Worm (Caenorhabditis elegans) whole organism, late embryonic: ENCODE data around the gene srh-215.

Experiments
- C08G9.2 ChIP-seq: sonication (generic microtip); optimal IDR thresholded peaks from 2 replicates; lab custom pipeline; 2016; ENCODE audit warnings: mild to moderate bottlenecking, missing genetic modification characterization, moderate library complexity, missing compliant biosample characterization
- C38D4.7 ChIP-seq: fragments of 200-800 bp; sonication (Bioruptor generic); optimal IDR thresholded peaks from 2 replicates; lab custom pipeline; 2018; ENCODE audit warnings: mild to moderate bottlenecking, missing genetic modification characterization, moderate library complexity, missing compliant biosample characterization
- K02D7.2 ChIP-seq: sonication (generic microtip); optimal IDR thresholded peaks from 2 replicates; lab custom pipeline; 2017; ENCODE audit warnings: mild to moderate bottlenecking, missing genetic modification characterization, missing compliant biosample characterization
- ama-1 ChIP-seq: fragments of 150-350 bp; optimal IDR thresholded peaks from 2 replicates; lab custom pipeline; 2014
- ceh-19 ChIP-seq: fragments of 200-800 bp; sonication (Bioruptor generic); optimal IDR thresholded peaks from 2 replicates; lab custom pipeline; 2018; ENCODE audit warnings: mild to moderate bottlenecking, missing genetic modification characterization, missing compliant biosample characterization
- ceh-2 ChIP-seq: sonication (generic microtip); optimal IDR thresholded peaks from 2 replicates; lab custom pipeline; 2016; ENCODE audit warnings: missing genotype, missing genetic modification characterization, missing compliant biosample characterization
- ceh-24 ChIP-seq: sonication (generic microtip); optimal IDR thresholded peaks from 2 replicates; lab custom pipeline; 2016; ENCODE audit warnings: mild to moderate bottlenecking, missing genetic modification characterization, missing compliant biosample characterization
- ceh-30 ChIP-seq: fragments of 150-350 bp; optimal IDR thresholded peaks from 2 replicates; lab custom pipeline; 2014; ENCODE audit warnings: missing biosample characterization, missing genetic modification characterization
- ceh-31 ChIP-seq: sonication (generic microtip); optimal IDR thresholded peaks from 2 replicates; lab custom pipeline; 2016; ENCODE audit warnings: missing genetic modification characterization, missing compliant biosample characterization
- ceh-34 ChIP-seq: sonication (generic microtip); optimal IDR thresholded peaks from 2 replicates; lab custom pipeline; 2016; ENCODE audit warnings: mild to moderate bottlenecking, missing genetic modification characterization, missing compliant biosample characterization
- ceh-48 ChIP-seq: sonication (generic microtip); optimal IDR thresholded peaks from 2 replicates; lab custom pipeline; 2016; ENCODE audit warnings: missing genetic modification characterization, inconsistent platforms, missing compliant biosample characterization
- dve-1 ChIP-seq: sonication (generic microtip); optimal IDR thresholded peaks from 2 replicates; lab custom pipeline; 2017; ENCODE audit warnings: antibody characterized with exemption, mild to moderate bottlenecking, missing genetic modification characterization, missing compliant biosample characterization
- elt-2 ChIP-seq: sonication (generic microtip); optimal IDR thresholded peaks from 2 replicates; lab custom pipeline; 2016; ENCODE audit warnings: missing genetic modification reagents, missing genetic modification characterization, missing compliant biosample characterization
- fkh-10 ChIP-seq: fragments of 150-350 bp; optimal IDR thresholded peaks from 2 replicates; lab custom pipeline; 2014; ENCODE audit warnings: missing biosample characterization, missing genetic modification reagents, missing genetic modification characterization
- hlh-15 ChIP-seq: sonication (generic microtip); optimal IDR thresholded peaks from 2 replicates; lab custom pipeline; 2016; ENCODE audit warnings: missing genetic modification characterization, missing compliant biosample characterization
- hlh-6 ChIP-seq: sonication (generic microtip); optimal IDR thresholded peaks from 2 replicates; lab custom pipeline; 2016; ENCODE audit warnings: missing genotype, missing genetic modification characterization, missing compliant biosample characterization
- mec-3 ChIP-seq: sonication (generic microtip); optimal IDR thresholded peaks from 2 replicates; lab custom pipeline; 2016; ENCODE audit warnings: borderline replicate concordance, missing genetic modification characterization, missing compliant biosample characterization
- nfya-1 ChIP-seq: sonication (generic microtip); optimal IDR thresholded peaks from 2 replicates; lab custom pipeline; 2017; ENCODE audit warnings: missing genetic modification characterization, mild to moderate bottlenecking, missing compliant biosample characterization, antibody characterized with exemption, moderate library complexity
- pha-2 ChIP-seq: sonication (generic microtip); optimal IDR thresholded peaks from 2 replicates; lab custom pipeline; 2017; ENCODE audit warnings: mild to moderate bottlenecking, missing genetic modification characterization, missing compliant biosample characterization
- pqm-1 ChIP-seq: sonication (generic microtip); optimal IDR thresholded peaks from 2 replicates; lab custom pipeline; 2016; ENCODE audit warnings: missing genetic modification characterization, missing compliant biosample characterization
- rnt-1 ChIP-seq: sonication (generic microtip); optimal IDR thresholded peaks from 2 replicates; lab custom pipeline; 2016; ENCODE audit warnings: missing genetic modification characterization, missing compliant biosample characterization
- sdc-2 ChIP-seq: sonication (generic microtip); optimal IDR thresholded peaks from 2 replicates; lab custom pipeline; 2016; ENCODE audit warnings: missing genotype, missing genetic modification characterization, missing compliant biosample characterization
- sox-4 ChIP-seq: sonication (generic microtip); optimal IDR thresholded peaks from 2 replicates; lab custom pipeline; 2017; ENCODE audit warnings: mild to moderate bottlenecking, missing genetic modification characterization, inconsistent platforms, missing compliant biosample characterization
- tbx-2 ChIP-seq: sonication (generic microtip); optimal IDR thresholded peaks from 2 replicates; lab custom pipeline; 2016; ENCODE audit warnings: missing genetic modification characterization, missing compliant biosample characterization
- tbx-7 ChIP-seq: sonication (generic microtip); optimal IDR thresholded peaks from 2 replicates; lab custom pipeline; 2016; ENCODE audit warnings: missing genotype, missing genetic modification characterization, missing compliant biosample characterization
- unc-3 ChIP-seq, 2 experiments: fragments of 200-800 bp in 1 of 2; sonication (Bioruptor generic) in 1 of 2; sonication (generic microtip) in 1 of 2; conservative IDR thresholded peaks in 1 of 2; optimal IDR thresholded peaks in 1 of 2; 2 replicates each; pipeline versions ENCODE4 v1.3.6 to Lab custom; 2016 to 2022; ENCODE audit warnings: missing compliant biosample characterization in 2 of 2, missing genetic modification characterization in 2 of 2, missing genetic modification reagents in 1 of 2
- ztf-16 ChIP-seq: sonication (generic microtip); optimal IDR thresholded peaks from 2 replicates; lab custom pipeline; 2017; ENCODE audit warnings: missing genetic modification characterization, missing compliant biosample characterization

srh-215 gene

DNA sequence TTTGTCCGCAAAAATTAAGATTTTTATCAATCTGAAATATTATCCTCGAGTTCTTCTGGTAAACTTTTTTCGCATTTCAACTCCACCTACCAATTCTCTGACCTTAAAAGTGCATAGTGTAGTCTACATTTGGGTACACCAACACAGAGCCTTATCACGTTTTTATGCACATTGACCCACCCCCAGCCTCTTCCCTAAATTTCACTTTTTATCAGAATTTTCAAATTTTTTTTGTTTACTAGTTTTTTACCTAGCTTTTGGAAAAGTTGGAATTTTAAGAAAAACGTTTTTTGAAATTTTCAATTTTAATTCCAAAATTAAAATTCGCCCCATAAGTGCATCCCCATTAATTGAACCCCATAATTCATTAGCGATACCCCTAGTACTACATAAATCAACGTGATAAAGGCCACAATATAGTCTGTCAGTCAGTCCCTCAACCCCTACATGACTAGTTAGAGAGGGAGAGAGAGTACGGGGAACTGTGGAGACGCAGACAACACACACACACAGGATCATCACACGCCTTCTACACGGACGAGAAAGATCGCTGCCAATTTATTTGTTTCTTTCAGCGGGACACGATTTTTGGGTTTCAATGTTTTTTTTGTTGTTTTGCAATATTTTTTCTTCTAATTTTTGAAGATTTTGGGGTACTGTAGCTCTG lies 17.1 kb downstream of the srh-215 start:
- TF ChIP-seq ceh-48 (tag; lab: Kevin White, UChicago) (no peak), elt-2 (tag; lab: Kevin White, UChicago) (peak; percentile 35)

DNA sequence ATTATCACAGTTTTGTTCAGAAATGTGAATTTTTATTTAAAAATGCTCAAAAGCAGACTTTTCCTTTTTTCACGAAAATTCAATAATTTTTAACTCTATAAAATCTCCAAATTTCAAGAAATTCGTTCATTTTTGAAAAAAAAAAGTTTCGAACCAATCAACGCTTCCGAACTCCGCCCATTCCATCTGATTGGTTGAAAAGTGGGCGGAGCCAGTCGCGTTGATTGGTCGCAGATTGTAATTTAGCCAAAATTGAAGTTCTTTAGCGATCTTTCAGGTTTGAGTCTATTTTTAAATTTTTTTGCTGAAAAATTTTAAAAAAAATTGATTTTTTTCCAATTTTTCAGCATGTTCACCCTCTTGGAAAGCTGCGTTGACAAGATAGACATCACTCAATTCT lies 19.4 kb downstream of the srh-215 start:
- TF ChIP-seq nfya-1 (peak; percentile 95), C08G9.2 (tag; lab: Kevin White, UChicago) (no peak)

DNA sequence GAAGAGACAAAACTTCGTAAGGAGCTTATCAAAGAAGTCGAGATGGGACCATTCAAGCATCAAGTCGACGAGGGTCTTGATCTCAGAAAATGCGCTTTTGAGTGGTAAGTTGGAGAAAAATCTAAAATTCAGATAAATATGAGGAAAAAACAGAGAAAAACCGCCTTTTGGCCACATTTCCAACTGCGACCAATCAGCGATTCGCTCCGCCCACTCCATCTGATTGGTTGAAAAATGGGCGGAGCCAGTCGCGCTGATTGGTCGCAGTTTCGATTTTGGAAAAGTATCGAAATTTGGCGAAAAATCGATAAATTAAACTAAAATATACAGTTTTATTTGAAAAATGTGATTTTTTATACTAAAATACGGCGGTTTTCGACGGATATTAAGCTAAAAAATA lies 20.0 kb downstream of the srh-215 start:
- TF ChIP-seq nfya-1: peak; percentile 83
- TF ChIP-seq ceh-34 (tag; lab: Kevin White, UChicago): no peak
- no peak for TF ChIP-seq ceh-31 (tag; lab: Kevin White, UChicago)
- no peak for TF ChIP-seq tbx-7 (tag; lab: Kevin White, UChicago)
- TF ChIP-seq, all 69 proteins: peak for 1

DNA sequence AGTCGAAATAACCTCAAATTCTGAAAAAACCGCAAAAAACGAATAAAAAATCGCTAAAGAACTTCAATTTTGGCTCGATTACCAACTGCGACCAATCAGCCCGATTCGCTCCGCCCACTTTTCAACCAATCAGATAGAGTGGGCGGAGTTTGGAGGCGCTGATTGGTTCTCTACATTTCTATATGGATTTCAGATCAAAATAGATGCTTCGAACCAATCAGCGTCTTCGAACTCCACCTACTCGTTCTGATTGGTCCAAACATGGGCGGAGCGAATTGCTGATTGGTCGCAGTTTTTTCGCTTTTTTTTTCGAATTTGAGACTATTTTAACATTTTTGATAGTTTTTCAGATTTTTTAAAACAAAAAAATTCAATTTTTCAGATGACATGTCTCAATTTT lies 23.7 kb downstream of the srh-215 start:
- no peak for TF ChIP-seq ceh-24 (tag; lab: Kevin White, UChicago)
- peak; percentile 94 for TF ChIP-seq nfya-1

DNA sequence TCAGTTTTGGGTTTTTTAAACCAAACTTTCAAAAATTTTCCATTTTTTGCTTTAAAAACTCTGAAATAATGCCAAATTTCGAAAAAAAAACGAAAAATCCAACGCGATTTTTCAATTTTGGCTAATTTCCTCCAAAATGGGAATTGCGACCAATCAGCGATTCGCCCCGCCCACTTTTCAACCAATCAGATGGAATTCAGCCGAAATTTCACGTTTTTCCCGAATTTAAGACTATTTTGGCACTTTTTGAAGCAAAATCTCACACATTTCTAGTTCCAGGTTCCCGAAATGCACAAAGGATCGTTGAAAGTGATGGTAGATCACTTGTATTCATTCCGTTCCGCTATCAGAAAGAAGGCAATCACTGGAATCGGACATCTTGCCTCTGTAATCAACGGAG lies 27.0 kb downstream of the srh-215 start:
- TF ChIP-seq ztf-16 (no peak), nfya-1 (peak; percentile 60)

DNA sequence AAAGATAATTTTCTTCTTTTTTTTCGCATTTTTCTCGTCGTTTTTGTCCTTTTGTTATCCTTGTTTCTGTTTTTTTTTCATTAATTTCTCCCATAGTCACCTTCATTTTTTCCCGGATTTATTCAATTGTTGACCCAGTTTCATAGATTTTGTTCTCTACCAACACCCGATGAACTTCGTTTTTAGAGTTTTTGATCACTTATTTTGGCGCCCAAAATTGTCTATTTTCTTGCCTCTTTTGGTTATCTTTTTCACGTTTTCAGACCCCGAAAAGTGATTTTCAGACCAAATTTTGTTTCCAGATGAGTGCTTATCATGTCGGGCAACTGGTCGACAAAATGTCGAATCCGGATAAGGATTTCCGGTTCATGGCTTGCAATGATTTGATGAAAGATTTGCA lies 29.2 kb downstream of the srh-215 start, which contains the start of gene cand-1:
cand-1 (plus strand) TSS at position 301 of the 400 bp plus-strand sequence.
- TF ChIP-seq ceh-19 (GFP tag; lab: Kevin White, UChicago): no peak
- no peak for TF ChIP-seq K02D7.2 (tag; lab: Kevin White, UChicago)
- no peak for TF ChIP-seq tbx-2 (tag; lab: Kevin White, UChicago)
- no peak for TF ChIP-seq unc-3 (GFP tag; conservative IDR thresholded peaks at IDR 0.05; lab: Robert Waterston, UW)
- TF ChIP-seq unc-3 (tag; optimal IDR thresholded peaks at IDR 0.05; lab: Kevin White, UChicago): no peak
- TF ChIP-seq sox-4 (tag; lab: Kevin White, UChicago): no peak
- TF ChIP-seq C38D4.7 (GFP tag; lab: Kevin White, UChicago): no peak
- TF ChIP-seq fkh-10: no peak
- TF ChIP-seq tbx-7 (tag; lab: Kevin White, UChicago): no peak
- no peak for TF ChIP-seq hlh-15
- no peak for TF ChIP-seq hlh-6 (tag; lab: Kevin White, UChicago)
- TF ChIP-seq ceh-30 (tag; lab: Kevin White, UChicago): no peak
- no peak for TF ChIP-seq pha-2 (tag; lab: Kevin White, UChicago)
- no peak for TF ChIP-seq ceh-48 (tag; lab: Kevin White, UChicago)
- TF ChIP-seq pqm-1 (tag; lab: Kevin White, UChicago): no peak

DNA sequence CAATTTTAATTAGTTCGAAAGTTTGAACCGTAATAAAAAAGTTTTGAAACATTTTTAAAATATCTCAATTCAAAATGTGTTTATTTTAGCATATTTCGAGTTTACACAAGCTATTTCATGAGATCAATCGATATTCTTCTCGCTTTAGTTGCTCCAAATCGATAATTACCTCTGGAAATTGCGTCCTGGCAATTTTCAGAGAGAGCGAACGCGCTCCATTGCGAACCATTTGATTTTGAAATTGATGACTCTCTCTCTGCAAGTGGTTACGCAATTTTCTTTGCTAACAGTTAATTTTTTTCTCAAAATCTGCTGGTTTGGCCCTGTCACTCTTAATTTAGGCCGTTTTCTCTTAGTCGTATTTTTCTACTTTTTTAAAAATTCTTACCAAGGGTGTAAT lies 31.3 kb downstream of the srh-215 start:
- TF ChIP-seq mec-3 (tag; lab: Kevin White, UChicago): no peak
- no peak for TF ChIP-seq rnt-1 (tag; lab: Kevin White, UChicago)

DNA sequence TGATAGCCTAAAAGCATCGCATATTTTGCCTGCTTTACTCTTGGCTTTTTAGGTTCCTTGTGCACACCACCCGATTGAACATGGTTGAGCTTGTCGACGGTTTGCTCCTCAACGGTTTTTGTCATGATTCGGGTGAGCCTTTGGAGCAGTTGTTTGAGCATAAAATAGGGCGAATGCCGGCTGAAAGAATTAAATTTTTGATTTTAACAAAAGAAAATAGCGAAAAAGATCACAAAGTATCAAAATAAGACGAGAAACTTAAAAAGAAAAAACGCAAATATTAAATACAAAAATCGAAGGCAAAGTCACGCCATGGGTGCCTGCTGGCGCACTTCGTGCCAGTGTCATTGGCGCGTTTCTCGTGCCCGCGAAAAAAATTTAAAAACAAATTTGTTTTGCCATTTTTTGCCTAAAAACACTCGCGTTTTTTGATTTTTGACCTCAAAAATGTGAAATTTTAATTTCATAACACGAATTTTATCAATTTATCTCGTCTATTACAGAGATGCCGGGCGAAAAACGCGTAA lies 36.9 kb downstream of the srh-215 start, which contains the start of the genes ctps-1 and pus-1:
ctps-1 (plus strand) TSS at position 51 of the 527 bp plus-strand sequence.
pus-1 (minus strand) TSS at position 125 of the 527 bp plus-strand sequence.
- TF ChIP-seq dve-1 (tag; lab: Kevin White, UChicago): no peak
- TF ChIP-seq sdc-2 (tag; lab: Kevin White, UChicago): no peak
- peak; percentile 45 for TF ChIP-seq nfya-1
- TF ChIP-seq ama-1 (lab: Kevin White, UChicago): no peak
- TF ChIP-seq ceh-2: no peak
- TF ChIP-seq K02D7.2 (tag; lab: Kevin White, UChicago): no peak
